Fruit fly (Drosophila melanogaster): Measurements from ENCODE around the gene Membrin.

Membrin gene

dm6 chr3L:5349751-5350310 lies 16.4 kb upstream of the Membrin start:
- peak; percentile 20 for TF ChIP-seq CG14711 (tag; optimal IDR thresholded peaks at IDR 0.05)
- TF ChIP-seq Hr96 (GFP tag; optimal IDR thresholded peaks at IDR 0.05), result no peak
- no peak for TF ChIP-seq CG12768 (GFP tag; optimal IDR thresholded peaks at IDR 0.05)
- no peak for TF ChIP-seq toe (GFP tag; optimal IDR thresholded peaks at IDR 0.05)
- TF ChIP-seq CG11617 (GFP tag; optimal IDR thresholded peaks at IDR 0.05), result peak; percentile 3
- no peak for TF ChIP-seq ovo (GFP tag; optimal IDR thresholded peaks at IDR 0.05)
- TF ChIP-seq Crg-1 (GFP tag; optimal IDR thresholded peaks at IDR 0.05), result no peak
- no peak for TF ChIP-seq bab1 (GFP tag; optimal IDR thresholded peaks at IDR 0.05)
- TF ChIP-seq CG5204 (GFP tag; optimal IDR thresholded peaks at IDR 0.05), result no peak
- TF ChIP-seq kay (GFP tag; ENCODE audit: borderline replicate concordance), result peak; percentile 62
- no peak for TF ChIP-seq cnc (optimal IDR thresholded peaks at IDR 0.05)
- TF ChIP-seq cic (GFP tag; optimal IDR thresholded peaks at IDR 0.05), result no peak
- TF ChIP-seq CG33017 (tag; optimal IDR thresholded peaks at IDR 0.05), result no peak
- no peak for TF ChIP-seq pad (GFP tag; optimal IDR thresholded peaks at IDR 0.05)
- no peak for TF ChIP-seq Clk (GFP tag; optimal IDR thresholded peaks at IDR 0.05)
- TF ChIP-seq Mnt (GFP tag; optimal IDR thresholded peaks at IDR 0.05), result no peak
- peak; percentile 94 for TF ChIP-seq tj (GFP tag; optimal IDR thresholded peaks at IDR 0.05)
- TF ChIP-seq CG1620 (GFP tag; optimal IDR thresholded peaks at IDR 0.05), result no peak
- no peak for TF ChIP-seq CG7045 (GFP tag; optimal IDR thresholded peaks at IDR 0.05)
- TF ChIP-seq CG7101 (tag; optimal IDR thresholded peaks at IDR 0.05), result peak; percentile 33

DNA sequence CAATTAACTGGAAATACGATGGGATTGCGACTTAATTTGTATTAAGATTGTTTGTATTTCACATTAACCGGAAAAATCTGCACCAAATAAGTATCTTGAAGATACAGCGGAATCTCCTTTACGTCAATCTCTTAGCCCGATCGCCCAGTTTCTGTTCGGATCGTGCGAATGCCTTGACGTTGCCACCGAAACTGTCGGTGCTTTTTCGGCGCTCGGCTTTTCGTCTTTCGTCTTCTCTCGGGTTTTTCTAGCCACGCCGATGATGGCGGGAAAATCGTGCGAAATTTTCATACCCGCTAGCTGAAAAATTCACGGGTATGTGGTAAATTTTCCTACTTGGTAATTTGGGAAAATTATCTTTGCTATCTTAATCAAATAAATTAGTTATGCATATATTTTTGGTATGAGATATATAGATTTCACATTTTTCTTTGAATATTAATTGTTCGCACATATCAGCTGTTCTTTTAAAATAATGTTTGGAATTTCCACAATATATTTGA lies 14.9 kb upstream of the Membrin start:
- no peak for TF ChIP-seq CG7045 (GFP tag; optimal IDR thresholded peaks at IDR 0.05)
- no peak for TF ChIP-seq bab1 (GFP tag; optimal IDR thresholded peaks at IDR 0.05)
- no peak for TF ChIP-seq CG14711 (tag; optimal IDR thresholded peaks at IDR 0.05)
- TF ChIP-seq Clk (GFP tag; optimal IDR thresholded peaks at IDR 0.05), result no peak
- TF ChIP-seq CG33017 (tag; optimal IDR thresholded peaks at IDR 0.05), result no peak
- no peak for TF ChIP-seq cnc (optimal IDR thresholded peaks at IDR 0.05)
- TF ChIP-seq kay (GFP tag; ENCODE audit: borderline replicate concordance), result no peak
- no peak for TF ChIP-seq CG11617 (GFP tag; optimal IDR thresholded peaks at IDR 0.05)
- no peak for TF ChIP-seq tj (GFP tag; optimal IDR thresholded peaks at IDR 0.05)
- no peak for TF ChIP-seq pad (GFP tag; optimal IDR thresholded peaks at IDR 0.05)
- no peak for TF ChIP-seq ovo (GFP tag; optimal IDR thresholded peaks at IDR 0.05)
- no peak for TF ChIP-seq CG1620 (GFP tag; optimal IDR thresholded peaks at IDR 0.05)
- no peak for TF ChIP-seq cic (GFP tag; optimal IDR thresholded peaks at IDR 0.05)
- no peak for TF ChIP-seq CG12768 (GFP tag; optimal IDR thresholded peaks at IDR 0.05)
- no peak for TF ChIP-seq Hr96 (GFP tag; optimal IDR thresholded peaks at IDR 0.05)
- TF ChIP-seq Mnt (GFP tag; optimal IDR thresholded peaks at IDR 0.05), result no peak
- no peak for TF ChIP-seq CG5204 (GFP tag; optimal IDR thresholded peaks at IDR 0.05)
- no peak for TF ChIP-seq Crg-1 (GFP tag; optimal IDR thresholded peaks at IDR 0.05)
- no peak for TF ChIP-seq toe (GFP tag; optimal IDR thresholded peaks at IDR 0.05)

- TF ChIP-seq cnc (optimal IDR thresholded peaks at IDR 0.05) (no peak), tj (GFP tag; optimal IDR thresholded peaks at IDR 0.05) (peak; percentile 27), Clk (GFP tag; optimal IDR thresholded peaks at IDR 0.05) (no peak)
Measured at dm6 chr3L:5352684-5353322, 13.5 kb upstream of the Membrin start.

- peak; percentile 7 for TF ChIP-seq CG12768 (GFP tag; optimal IDR thresholded peaks at IDR 0.05)
- no peak for TF ChIP-seq Crg-1 (GFP tag; optimal IDR thresholded peaks at IDR 0.05)
- no peak for TF ChIP-seq bab1 (GFP tag; optimal IDR thresholded peaks at IDR 0.05)
- no peak for TF ChIP-seq CG14711 (tag; optimal IDR thresholded peaks at IDR 0.05)
- peak; percentile 33 for TF ChIP-seq CG7045 (GFP tag; optimal IDR thresholded peaks at IDR 0.05)
- TF ChIP-seq CG7101 (tag; optimal IDR thresholded peaks at IDR 0.05), result no peak
- peak; percentile 51 for TF ChIP-seq cic (GFP tag; optimal IDR thresholded peaks at IDR 0.05)
- TF ChIP-seq tj (GFP tag; optimal IDR thresholded peaks at IDR 0.05), result no peak
- TF ChIP-seq kay (GFP tag; ENCODE audit: borderline replicate concordance), result peak; percentile 1
- TF ChIP-seq toe (GFP tag; optimal IDR thresholded peaks at IDR 0.05), result no peak
Measured at dm6 chr3L:5353484-5354056, 12.7 kb upstream of the Membrin start.

DNA sequence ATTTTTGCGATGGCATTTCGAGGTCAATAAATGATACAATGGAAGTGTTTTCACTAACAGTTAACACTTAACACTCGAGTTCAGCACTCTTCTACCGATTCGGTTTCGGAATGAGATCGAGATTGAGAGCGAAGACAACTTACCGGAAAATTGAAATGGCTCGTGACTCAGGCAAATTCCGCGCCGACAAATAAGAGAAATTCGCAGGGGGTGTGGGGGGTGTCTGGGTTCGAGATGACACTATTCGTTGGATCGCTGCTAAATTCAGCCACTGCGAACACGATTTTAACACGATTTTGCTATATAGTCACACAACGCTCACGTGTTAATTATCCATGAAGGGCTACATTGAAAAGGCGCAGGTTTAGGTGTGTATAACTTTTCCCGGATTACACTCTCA lies 11.8 kb upstream of the Membrin start:
- TF ChIP-seq Crg-1 (GFP tag; optimal IDR thresholded peaks at IDR 0.05) (no peak), kay (GFP tag; ENCODE audit: borderline replicate concordance) (no peak), CG12768 (GFP tag; optimal IDR thresholded peaks at IDR 0.05) (no peak), toe (GFP tag; optimal IDR thresholded peaks at IDR 0.05) (no peak), Clk (GFP tag; optimal IDR thresholded peaks at IDR 0.05) (no peak), CG33017 (tag; optimal IDR thresholded peaks at IDR 0.05) (no peak)

- TF ChIP-seq CG7101 (tag; optimal IDR thresholded peaks at IDR 0.05), result peak; percentile 96
- TF ChIP-seq ovo (GFP tag; optimal IDR thresholded peaks at IDR 0.05), result peak; percentile 30
- peak; percentile 43 for TF ChIP-seq Crg-1 (GFP tag; optimal IDR thresholded peaks at IDR 0.05)
- peak; percentile 54 for TF ChIP-seq cic (GFP tag; optimal IDR thresholded peaks at IDR 0.05)
- TF ChIP-seq kay (GFP tag; ENCODE audit: borderline replicate concordance), result peak; percentile 66
- peak; percentile 96 for TF ChIP-seq bab1 (GFP tag; optimal IDR thresholded peaks at IDR 0.05)
- peak; percentile 91 for TF ChIP-seq CG7045 (GFP tag; optimal IDR thresholded peaks at IDR 0.05)
- no peak for TF ChIP-seq Hr96 (GFP tag; optimal IDR thresholded peaks at IDR 0.05)
- peak; percentile 97 for TF ChIP-seq CG33017 (tag; optimal IDR thresholded peaks at IDR 0.05)
- peak; percentile 78 for TF ChIP-seq Clk (GFP tag; optimal IDR thresholded peaks at IDR 0.05)
- peak; percentile 94 for TF ChIP-seq CG11617 (GFP tag; optimal IDR thresholded peaks at IDR 0.05)
- TF ChIP-seq CG1620 (GFP tag; optimal IDR thresholded peaks at IDR 0.05), result peak; percentile 43
- TF ChIP-seq tj (GFP tag; optimal IDR thresholded peaks at IDR 0.05), result peak; percentile 68
- TF ChIP-seq Mnt (GFP tag; optimal IDR thresholded peaks at IDR 0.05), result peak; percentile 60
- TF ChIP-seq pad (GFP tag; optimal IDR thresholded peaks at IDR 0.05), result peak; percentile 82
- peak; percentile 93 for TF ChIP-seq CG12768 (GFP tag; optimal IDR thresholded peaks at IDR 0.05)
- TF ChIP-seq CG5204 (GFP tag; optimal IDR thresholded peaks at IDR 0.05), result no peak
- TF ChIP-seq toe (GFP tag; optimal IDR thresholded peaks at IDR 0.05), result peak; percentile 51
- TF ChIP-seq cnc (optimal IDR thresholded peaks at IDR 0.05), result no peak
- peak; percentile 93 for TF ChIP-seq CG14711 (tag; optimal IDR thresholded peaks at IDR 0.05)
Measured at dm6 chr3L:5355074-5355790, 11.0 kb upstream of the Membrin start, which contains the start of gene CG46456. Gene CG46456 (minus strand): TSS chr3L:5355346.

Measured in whole organism, adult.